Worm (Caenorhabditis elegans): ENCODE results near the gene Y51A2B.2.

DNA sequence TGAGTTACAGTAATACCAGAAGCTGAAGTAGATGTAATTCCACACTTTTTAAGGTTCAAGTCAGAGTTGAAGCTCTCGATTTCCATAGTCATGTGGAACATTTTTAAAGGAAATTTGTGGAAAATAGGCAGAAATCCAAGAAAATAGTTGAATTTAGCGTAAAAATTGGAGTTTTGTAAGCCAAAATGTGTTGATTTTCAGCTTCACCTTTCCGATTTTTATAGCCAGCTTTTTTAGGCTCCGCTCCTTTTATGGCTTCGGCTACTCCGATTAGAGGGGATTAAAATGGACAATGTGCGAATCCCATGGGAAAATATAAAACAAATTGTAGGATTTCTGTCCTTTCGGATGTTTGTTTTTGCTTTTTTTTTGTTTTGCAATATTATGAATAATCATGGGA lies 6.0 kb upstream of the Y51A2B.2 start, which contains the start of gene C08E8.6:
- no peak for TF ChIP-seq unc-62 (GFP tag; optimal IDR thresholded peaks at IDR 0.05)
- TF ChIP-seq lir-1 (GFP tag; conservative IDR thresholded peaks at IDR 0.05), result no peak
- TF ChIP-seq dpff-1 (tag; optimal IDR thresholded peaks at IDR 0.05), result no peak
- no peak for TF ChIP-seq dpl-1 (GFP tag; optimal IDR thresholded peaks at IDR 0.05)

Data from whole organism, young adult.